Worm (Caenorhabditis elegans): Measurements from ENCODE around the gene K02F3.12.

Gene K02F3.12

DNA sequence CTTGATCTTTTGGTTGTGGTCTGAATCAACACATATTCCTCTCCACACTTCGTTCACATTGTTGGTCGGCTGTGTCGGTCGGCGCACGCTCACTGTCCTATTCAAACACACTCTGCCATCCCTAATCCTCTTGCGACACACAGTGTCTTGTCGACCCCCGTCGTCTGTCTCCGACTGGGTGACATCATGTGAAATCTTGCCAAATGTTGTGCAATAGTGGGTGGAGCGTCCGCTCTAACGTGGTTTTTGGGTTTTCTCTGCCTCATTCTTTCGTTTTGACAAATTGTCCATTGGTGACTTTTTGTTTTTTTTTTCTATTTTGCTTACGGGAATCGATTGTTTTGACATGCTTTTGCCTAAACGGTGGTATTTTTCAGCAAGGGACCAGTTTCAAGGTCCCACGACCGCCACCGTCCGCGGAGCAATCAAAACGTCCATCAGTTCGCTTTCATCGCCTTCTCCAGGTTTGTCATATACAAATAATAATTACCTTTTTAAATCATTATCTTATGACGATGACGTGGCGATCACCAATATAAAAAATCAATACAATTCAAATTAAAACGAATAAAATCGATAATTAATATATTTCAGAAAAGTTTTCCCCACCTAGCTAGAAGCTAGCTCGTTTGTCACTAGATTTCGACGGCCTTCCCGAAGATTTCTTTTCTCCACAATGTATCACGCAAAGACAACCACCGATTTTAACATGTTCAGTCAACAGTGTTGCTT, 22.5 kb upstream of the K02F3.12 start (continued):
- TF ChIP-seq F49E8.2 (tag; optimal IDR thresholded peaks at IDR 0.05; ENCODE audit: insufficient read depth) (no peak), F39B2.1 (GFP tag; IDR thresholded peaks at IDR 0.05) (no peak), hmg-20 (GFP tag; IDR thresholded peaks at IDR 0.05) (no peak; the same call in 1 of the 2 replicates), egl-18 (GFP tag; IDR thresholded peaks at IDR 0.05) (no peak), nfya-1 (tag; optimal IDR thresholded peaks at IDR 0.05; ENCODE audit: borderline replicate concordance, insufficient read depth) (no peak), aptf-2 (GFP tag; conservative IDR thresholded peaks at IDR 0.05) (no peak), dox-1 (GFP tag; IDR thresholded peaks at IDR 0.05) (peak; percentile 89), chd-7 (tag; optimal IDR thresholded peaks at IDR 0.05) (peak; percentile 85), ztf-6 (GFP tag; IDR thresholded peaks at IDR 0.05) (peak; percentile 79; the same call in 1 of the 2 replicates), Y53F4B.3 (GFP tag; IDR thresholded peaks at IDR 0.05) (no peak), F10E7.11 (tag; optimal IDR thresholded peaks at IDR 0.05) (no peak), Y95B8A.8 (GFP tag; IDR thresholded peaks at IDR 0.05) (no peak), sdz-38 (tag; optimal IDR thresholded peaks at IDR 0.05) (no peak), snpc-3.4 (tag; optimal IDR thresholded peaks at IDR 0.05) (no peak), Y79H2A.3 (GFP tag; conservative IDR thresholded peaks at IDR 0.05) (0 out of 2 replicates have a peak, but pooled peaks have one; percentile 40), lin-40 (tag; optimal IDR thresholded peaks at IDR 0.05) (peak; percentile 89), Y67H2A.10 (GFP tag; conservative IDR thresholded peaks at IDR 0.05) (no peak), nhr-27 (tag; optimal IDR thresholded peaks at IDR 0.05) (peak; percentile 23), athp-1 (tag; optimal IDR thresholded peaks at IDR 0.05) (no peak), F37B4.10 (GFP tag; IDR thresholded peaks at IDR 0.05) (no peak), gei-17 (GFP tag; optimal IDR thresholded peaks at IDR 0.05) (no peak), zim-3 (tag; optimal IDR thresholded peaks at IDR 0.05) (no peak), bed-2 (GFP tag; IDR thresholded peaks at IDR 0.05) (no peak), tbx-9 (tag; optimal IDR thresholded peaks at IDR 0.05; ENCODE audit: borderline replicate concordance) (no peak), attf-3 (GFP tag; conservative IDR thresholded peaks at IDR 0.05) (peak; percentile 47; the same call in 1 of the 2 replicates), lsy-27 (tag; optimal IDR thresholded peaks at IDR 0.05; ENCODE audit: borderline replicate concordance, insufficient read depth) (no peak), pha-4 (tag; optimal IDR thresholded peaks at IDR 0.05) (peak; percentile 89), nfyb-1 (GFP tag; IDR thresholded peaks at IDR 0.05) (peak; percentile 84), madf-6 (GFP tag; IDR thresholded peaks at IDR 0.05) (no peak), rpc-1 (optimal IDR thresholded peaks at IDR 0.05) (no peak), rpc-1 (tag; optimal IDR thresholded peaks at IDR 0.05) (no peak), F57A8.1 (GFP tag; optimal IDR thresholded peaks at IDR 0.05) (no peak), tlf-1 (GFP tag; optimal IDR thresholded peaks at IDR 0.05) (peak; percentile 87), ztf-26 (tag; optimal IDR thresholded peaks at IDR 0.05) (peak; percentile 92), K12H6.12 (tag; optimal IDR thresholded peaks at IDR 0.05) (peak; percentile 86), mxl-1 (tag; optimal IDR thresholded peaks at IDR 0.05) (no peak), ztf-22 (GFP tag; optimal IDR thresholded peaks at IDR 0.05) (no peak), atf-7 (tag; optimal IDR thresholded peaks at IDR 0.05) (peak; percentile 98), snpc-1.1 (tag; optimal IDR thresholded peaks at IDR 0.05; ENCODE audit: insufficient read depth) (no peak), ets-4 (GFP tag; optimal IDR thresholded peaks at IDR 0.05) (no peak), ceh-40 (GFP tag; IDR thresholded peaks at IDR 0.05) (no peak), cebp-1 (GFP tag; IDR thresholded peaks at IDR 0.05) (peak; percentile 98), cebp-1 (tag; optimal IDR thresholded peaks at IDR 0.05) (peak; percentile 98), bed-1 (GFP tag; IDR thresholded peaks at IDR 0.05) (no peak), C17E4.6 (GFP tag; IDR thresholded peaks at IDR 0.05) (no peak), hlh-12 (tag; optimal IDR thresholded peaks at IDR 0.05) (no peak), let-526 (GFP tag; IDR thresholded peaks at IDR 0.05) (peak; percentile 82; the same call in 1 of the 2 replicates)

Measured in whole organism, young adult.